Worm (Caenorhabditis elegans): Measurements from ENCODE around the gene bcf-1.

DNA sequence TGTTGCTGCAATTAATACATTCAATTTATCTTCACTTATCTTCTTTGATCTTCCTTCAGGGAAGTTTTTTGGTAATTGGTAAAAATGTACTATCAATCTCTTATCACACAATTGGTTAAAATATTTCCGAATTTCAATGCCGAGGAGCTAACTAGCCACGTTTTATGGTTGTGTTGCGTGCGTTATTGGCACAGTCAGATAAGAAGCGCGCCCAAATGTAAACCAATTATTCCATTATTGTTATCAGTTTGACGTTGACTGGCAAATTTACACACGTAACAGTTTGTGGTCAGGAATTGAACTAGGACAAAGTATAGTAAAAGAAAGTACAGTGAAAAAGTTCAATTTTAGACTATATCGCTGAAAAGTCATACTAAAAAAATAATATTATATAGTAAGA is 996 bp downstream of the bcf-1 start:
- no peak for TF ChIP-seq ZK546.5 (tag; optimal IDR thresholded peaks at IDR 0.05)
- TF ChIP-seq lsy-2 (tag; optimal IDR thresholded peaks at IDR 0.05): no peak
- no peak for TF ChIP-seq dpl-1 (GFP tag; optimal IDR thresholded peaks at IDR 0.05)
- no peak for TF ChIP-seq ces-1 (GFP tag; optimal IDR thresholded peaks at IDR 0.05)
- TF ChIP-seq unc-62 (GFP tag; optimal IDR thresholded peaks at IDR 0.05 in 1 of 2): no peak
- TF ChIP-seq unc-62 (tag; optimal IDR thresholded peaks at IDR 0.05): no peak
- TF ChIP-seq pha-4 (GFP tag; IDR thresholded peaks at IDR 0.05): no peak
- TF ChIP-seq pha-4 (tag; optimal IDR thresholded peaks at IDR 0.05): no peak
